Worm (Caenorhabditis elegans) whole organism, midembryonic: ENCODE results near the gene nspe-6.
A peak's percentile ranks its signal among the peaks of the same experiment; 100 is the strongest.

Source experiments
- T22C8.4 ChIP-seq: fragments of 200-800 bp; sonication (Bioruptor generic); IDR thresholded peaks from 2 replicates; pipeline ENCODE4 v1.3.6; 2022; ENCODE audit warnings: missing genetic modification characterization, missing compliant biosample characterization
- cog-1 ChIP-seq: sonication (generic microtip); optimal IDR thresholded peaks from 2 replicates; lab custom pipeline; 2016; ENCODE audit warnings: missing genetic modification characterization, missing compliant biosample characterization
- flt-1 ChIP-seq: fragments of 200-800 bp; sonication (Bioruptor generic); IDR thresholded peaks from 2 replicates; pipeline ENCODE4 v1.3.6; 2022; ENCODE audit warnings: missing genetic modification characterization, missing compliant biosample characterization
- klf-2 ChIP-seq: fragments of 200-800 bp; sonication (Bioruptor generic); conservative IDR thresholded peaks from 2 replicates; pipeline ENCODE4 v1.3.6; 2022; ENCODE audit warnings: missing genetic modification reagents, missing genetic modification characterization, missing compliant biosample characterization
- med-1 ChIP-seq: sonication (generic microtip); optimal IDR thresholded peaks from 2 replicates; lab custom pipeline; 2017; ENCODE audit warnings: missing genetic modification characterization, mild to moderate bottlenecking, missing compliant biosample characterization, antibody characterized with exemption, missing genetic modification reagents; ENCODE audit not compliant: insufficient read depth
- ref-1 ChIP-seq: fragments of 200-800 bp; sonication (Bioruptor generic); conservative IDR thresholded peaks from 2 replicates; pipeline ENCODE4 v1.3.6; 2022; ENCODE audit warnings: missing genetic modification reagents, missing genetic modification characterization, missing compliant biosample characterization
- tab-1 ChIP-seq: fragments of 200-800 bp; sonication (Bioruptor generic); IDR thresholded peaks from 2 replicates; pipeline ENCODE4 v1.3.6; 2022; ENCODE audit warnings: missing genetic modification characterization, missing compliant biosample characterization
- ztf-23 ChIP-seq: fragments of 200-800 bp; sonication (Bioruptor generic); IDR thresholded peaks from 2 replicates; pipeline ENCODE4 v1.3.6; 2022; ENCODE audit warnings: missing genetic modification reagents, missing genetic modification characterization, missing compliant biosample characterization
- ztf-29 ChIP-seq: fragments of 200-800 bp; sonication (Bioruptor generic); IDR thresholded peaks from 2 replicates; pipeline ENCODE4 v1.3.6; 2022; ENCODE audit warnings: missing genetic modification reagents, missing genetic modification characterization, missing compliant biosample characterization

nspe-6 gene

DNA sequence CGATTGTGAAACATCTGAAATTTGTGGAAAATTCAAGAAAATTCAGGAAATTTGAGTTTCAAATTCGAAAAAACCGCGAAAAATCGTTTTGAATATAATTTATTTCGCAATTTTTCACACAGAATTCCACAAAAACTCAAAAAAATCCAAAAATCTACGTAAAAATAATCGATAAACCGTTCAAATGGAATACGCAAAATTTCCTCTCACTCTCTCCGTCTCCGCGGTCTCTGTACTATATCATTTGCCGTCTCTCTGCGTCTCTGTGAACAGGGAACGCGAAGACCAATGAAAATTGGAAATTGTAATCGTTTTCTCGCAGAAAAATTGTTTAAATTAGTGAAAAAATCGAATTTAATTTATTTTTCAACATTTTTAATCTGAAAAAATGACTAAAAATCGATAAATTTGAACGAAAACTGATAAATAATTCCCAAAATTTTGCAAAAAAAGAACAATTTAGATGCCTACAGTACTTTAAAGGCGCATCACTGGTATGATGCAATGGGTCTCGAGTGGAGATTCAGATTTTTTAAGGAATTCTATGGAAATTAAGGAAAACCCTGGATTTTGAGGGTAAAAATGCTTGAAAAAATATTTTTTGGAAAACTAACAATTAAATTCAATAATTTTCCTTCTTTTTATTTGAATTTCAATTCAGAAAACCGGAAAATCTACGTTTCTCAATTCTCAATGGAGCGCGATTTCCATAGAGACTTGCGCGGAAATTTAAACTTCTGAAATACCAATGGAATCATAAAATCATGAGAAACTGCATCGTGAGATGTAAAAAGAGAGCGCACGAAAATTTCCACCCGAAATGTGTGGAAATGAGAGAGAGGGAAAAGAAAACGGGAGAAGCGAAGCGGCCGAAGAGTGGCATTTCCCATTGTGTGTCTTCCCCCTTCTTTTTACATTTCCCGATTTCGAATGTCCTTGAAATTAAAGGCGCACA lies 12.0 kb downstream of the nspe-6 start, which contains the start of the genes ceh-100 and lips-15:
TSS of gene ceh-100 (minus strand) at position 14 of the 955 bp plus-strand sequence.
TSS of gene lips-15 (plus strand) at position 720 of the 955 bp plus-strand sequence.
- TF ChIP-seq T22C8.4 (GFP tag; lab: Robert Waterston, UW) (peak; percentile 44; the same call in 1 of the 2 replicates), ztf-29 (no peak)

DNA sequence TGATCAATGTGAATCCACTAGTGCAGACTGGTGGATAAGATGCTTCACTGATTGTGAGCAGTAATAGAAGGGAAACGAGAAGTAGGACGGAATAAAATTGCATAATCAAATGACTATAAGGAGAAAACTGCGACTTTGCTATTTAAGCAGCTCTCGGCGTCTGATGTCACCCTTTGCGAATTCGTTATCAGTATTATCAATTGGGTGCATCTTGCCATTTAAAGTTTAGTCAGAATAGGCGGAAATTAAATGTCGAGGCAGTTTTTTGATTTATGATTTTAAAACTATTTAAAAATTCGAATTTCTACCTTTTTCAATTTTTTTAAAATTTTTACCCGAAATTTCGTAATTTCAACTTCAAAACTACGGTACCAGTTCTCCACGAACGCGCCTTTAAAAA lies 35.0 kb downstream of the nspe-6 start, which contains the start of gene clec-4:
TSS of gene clec-4 (minus strand) at position 162 of the 400 bp plus-strand sequence.
- TF ChIP-seq tab-1 (GFP tag; lab: Robert Waterston, UW) (no peak), ztf-29 (no peak), ref-1 (no peak), T22C8.4 (GFP tag; lab: Robert Waterston, UW) (no peak), ztf-23 (GFP tag; lab: Robert Waterston, UW) (no peak), med-1 (no peak), klf-2 (GFP tag; lab: Robert Waterston, UW) (no peak), cog-1 (tag; lab: Kevin White, UChicago) (no peak), flt-1 (GFP tag; lab: Robert Waterston, UW) (no peak)

DNA sequence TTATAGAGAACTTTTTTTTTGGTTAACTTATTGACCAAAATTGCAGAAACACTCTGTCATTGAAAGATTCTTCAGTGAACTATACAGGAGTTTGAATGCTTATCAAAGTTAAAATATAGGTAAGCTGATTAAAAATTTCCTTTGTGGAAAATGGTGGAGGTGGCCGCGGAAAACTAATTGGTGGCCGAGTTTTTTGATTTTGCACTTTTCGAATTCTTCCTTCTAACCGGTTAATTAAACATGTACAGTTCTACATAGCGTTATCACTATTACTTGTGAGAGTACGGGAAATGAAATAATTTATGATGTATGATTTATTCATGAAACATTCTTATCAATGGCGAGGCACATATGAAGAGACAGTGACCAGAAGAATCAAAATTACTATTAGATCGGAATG lies 38.2 kb downstream of the nspe-6 start, which contains the start of gene clec-8:
TSS of gene clec-8 (minus strand) at position 308 of the 400 bp plus-strand sequence.
- TF ChIP-seq T22C8.4 (GFP tag; lab: Robert Waterston, UW) (no peak), med-1 (no peak), ztf-29 (no peak), tab-1 (GFP tag; lab: Robert Waterston, UW) (no peak), ref-1 (no peak), flt-1 (GFP tag; lab: Robert Waterston, UW) (no peak), klf-2 (GFP tag; lab: Robert Waterston, UW) (no peak), ztf-23 (GFP tag; lab: Robert Waterston, UW) (no peak), cog-1 (tag; lab: Kevin White, UChicago) (no peak)

DNA sequence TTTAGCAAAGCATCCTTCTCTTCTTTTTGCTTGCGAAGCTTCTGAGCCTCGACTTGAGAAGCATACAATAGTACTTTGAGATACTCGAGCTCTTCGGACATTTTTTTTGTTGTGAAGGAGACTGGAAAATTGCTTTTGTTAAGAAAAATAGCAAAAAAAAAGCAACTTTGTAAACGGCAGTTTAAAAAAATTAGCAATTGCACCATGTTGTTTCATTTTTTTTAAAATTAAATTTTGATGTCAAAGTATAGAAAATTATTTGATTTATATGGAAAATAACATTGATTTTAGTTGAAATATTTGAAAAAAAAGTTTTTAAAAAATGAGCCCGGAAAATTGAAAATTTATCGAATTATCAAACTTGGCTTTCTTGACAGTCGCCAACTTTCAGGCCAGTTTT lies 41.3 kb downstream of the nspe-6 start, which contains the start of gene Y38E10A.3:
TSS of gene Y38E10A.3 (minus strand) at position 101 of the 400 bp plus-strand sequence.
- TF ChIP-seq ztf-29 (no peak), T22C8.4 (GFP tag; lab: Robert Waterston, UW) (no peak), ref-1 (no peak)

DNA sequence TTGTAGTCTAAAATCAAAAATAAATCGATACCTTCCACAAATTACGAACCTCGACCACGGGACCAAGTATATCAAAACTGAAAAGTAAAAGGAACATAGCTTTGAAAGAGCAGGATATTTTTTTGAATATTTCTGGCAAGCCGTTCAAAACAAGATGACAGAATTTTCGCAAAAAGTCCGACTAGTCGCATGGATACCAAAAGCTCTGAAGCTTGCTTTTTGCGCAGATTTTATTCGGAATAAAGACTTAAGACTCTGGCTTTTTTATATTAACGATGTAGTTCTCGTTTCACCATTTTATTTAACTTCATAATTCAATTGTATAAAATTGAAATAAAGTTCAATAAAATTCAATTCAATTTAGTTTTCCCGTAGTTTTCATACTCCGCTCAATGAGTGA lies 42.4 kb downstream of the nspe-6 start, which contains the start of gene Y38E10A.2:
TSS of gene Y38E10A.2 (minus strand) at position 101 of the 400 bp plus-strand sequence.
- TF ChIP-seq med-1 = no peak
- TF ChIP-seq T22C8.4 (GFP tag; lab: Robert Waterston, UW) = no peak
- TF ChIP-seq klf-2 (GFP tag; lab: Robert Waterston, UW) = no peak
- no peak for TF ChIP-seq ztf-23 (GFP tag; lab: Robert Waterston, UW)
- no peak for TF ChIP-seq tab-1 (GFP tag; lab: Robert Waterston, UW)
- no peak for TF ChIP-seq cog-1 (tag; lab: Kevin White, UChicago)
- no peak for TF ChIP-seq ref-1
- no peak for TF ChIP-seq ztf-29
- TF ChIP-seq flt-1 (GFP tag; lab: Robert Waterston, UW) = no peak

DNA sequence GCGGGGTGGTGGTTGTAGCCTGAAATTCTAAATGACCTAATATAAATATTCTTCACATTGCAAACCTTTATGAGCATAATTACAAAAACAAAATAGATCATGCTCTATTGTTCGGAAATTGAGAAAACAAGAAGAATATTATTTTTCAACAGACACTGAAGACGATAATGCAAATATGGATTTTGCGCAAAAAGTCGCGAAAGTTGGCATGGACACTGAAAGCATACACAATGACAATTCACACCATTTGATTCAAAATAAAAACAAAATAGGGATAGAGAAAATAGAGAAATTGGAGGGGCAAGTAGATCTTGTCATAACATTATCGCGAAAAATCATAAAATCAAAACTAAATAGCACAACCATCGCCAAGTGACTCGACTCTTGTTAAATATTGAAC lies 43.2 kb downstream of the nspe-6 start, which contains the start of gene Y38E10A.35:
TSS of gene Y38E10A.35 (minus strand) at position 101 of the 400 bp plus-strand sequence.
- TF ChIP-seq flt-1 (GFP tag; lab: Robert Waterston, UW) (no peak), tab-1 (GFP tag; lab: Robert Waterston, UW) (no peak), cog-1 (tag; lab: Kevin White, UChicago) (no peak), ztf-29 (no peak), T22C8.4 (GFP tag; lab: Robert Waterston, UW) (no peak), ztf-23 (GFP tag; lab: Robert Waterston, UW) (no peak), klf-2 (GFP tag; lab: Robert Waterston, UW) (no peak), med-1 (no peak), ref-1 (no peak)

DNA sequence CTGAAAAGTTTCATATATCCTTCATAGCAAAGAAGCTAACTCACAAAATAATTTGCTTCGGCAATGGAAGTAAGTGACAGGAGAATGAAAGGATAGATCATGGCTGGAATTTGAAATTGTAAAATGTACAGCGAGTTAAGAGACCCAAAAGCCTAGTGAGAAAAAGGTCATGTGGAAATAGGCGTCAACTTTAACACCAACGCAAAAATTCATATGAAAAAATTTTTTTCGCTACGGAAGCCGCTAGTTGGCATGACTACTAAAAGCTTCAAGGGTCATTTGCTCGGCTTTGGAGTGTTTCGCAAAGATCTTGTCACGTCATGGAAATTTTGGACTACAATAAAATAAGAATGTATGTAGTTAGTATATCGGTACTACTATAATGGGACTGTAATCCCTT lies 45.5 kb downstream of the nspe-6 start, which contains the start of gene Y38E10A.1:
TSS of gene Y38E10A.1 (minus strand) at position 101 of the 400 bp plus-strand sequence.
- no peak for TF ChIP-seq klf-2 (GFP tag; lab: Robert Waterston, UW)
- TF ChIP-seq ztf-29 = no peak
- TF ChIP-seq med-1 = no peak
- no peak for TF ChIP-seq flt-1 (GFP tag; lab: Robert Waterston, UW)
- no peak for TF ChIP-seq cog-1 (tag; lab: Kevin White, UChicago)
- no peak for TF ChIP-seq tab-1 (GFP tag; lab: Robert Waterston, UW)
- no peak for TF ChIP-seq ref-1
- TF ChIP-seq ztf-23 (GFP tag; lab: Robert Waterston, UW) = no peak
- no peak for TF ChIP-seq T22C8.4 (GFP tag; lab: Robert Waterston, UW)

DNA sequence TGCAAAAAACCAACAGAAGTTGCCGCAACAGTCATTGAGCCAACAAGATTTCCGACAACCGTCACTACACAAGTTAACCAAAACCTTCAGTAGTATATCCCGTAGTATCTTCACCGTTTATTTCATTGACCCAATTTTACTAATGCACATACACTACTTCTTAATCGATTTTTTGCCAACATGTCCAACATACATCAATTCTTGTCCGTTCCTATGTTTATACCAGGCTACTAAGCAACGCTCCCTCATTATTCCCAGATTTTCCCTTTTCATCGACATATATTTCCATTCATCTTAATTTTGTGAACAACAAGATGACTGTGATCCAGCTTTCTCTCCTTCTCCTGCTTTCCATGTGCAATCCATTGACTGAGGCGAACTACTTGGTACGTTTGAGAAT lies 50.1 kb downstream of the nspe-6 start, which contains the start of gene F49C5.7:
TSS of gene F49C5.7 (plus strand) at position 301 of the 400 bp plus-strand sequence.
- TF ChIP-seq tab-1 (GFP tag; lab: Robert Waterston, UW) (no peak), klf-2 (GFP tag; lab: Robert Waterston, UW) (no peak), T22C8.4 (GFP tag; lab: Robert Waterston, UW) (no peak), ref-1 (no peak), flt-1 (GFP tag; lab: Robert Waterston, UW) (no peak), ztf-23 (GFP tag; lab: Robert Waterston, UW) (no peak), med-1 (no peak)
